Fruit fly (Drosophila melanogaster): Measurements from ENCODE around the gene JTBR.

JTBR gene

DNA sequence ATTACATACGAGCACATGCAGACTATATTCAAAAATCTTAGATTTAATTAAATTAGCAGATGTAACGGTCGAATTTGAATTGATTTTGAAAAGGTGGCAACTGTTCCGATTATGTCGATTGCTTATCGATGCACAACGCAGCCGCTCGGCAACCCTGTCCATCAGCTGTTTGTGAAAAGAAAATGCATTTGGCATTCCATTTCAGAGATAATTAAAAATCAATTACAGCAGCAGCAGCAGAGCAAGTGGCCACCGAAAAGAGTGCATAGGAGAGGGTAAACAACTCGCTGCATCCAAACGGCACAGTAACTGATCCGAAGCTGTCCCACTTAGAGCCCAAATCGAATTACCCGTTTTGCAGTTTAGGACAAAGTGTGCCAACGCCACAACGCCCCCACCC lies 4.0 kb downstream of the JTBR start, which contains the start of gene Patj (continued):
- peak; percentile 64; the same call in 2 of the 3 replicates for TF ChIP-seq CG34224 (GFP tag; IDR thresholded peaks at IDR 0.05; ENCODE audit: partially characterized antibody)
- no peak for TF ChIP-seq nerfin-2 (GFP tag; IDR thresholded peaks at IDR 0.05; ENCODE audit: partially characterized antibody)
- no peak for TF ChIP-seq CG17912 (GFP tag; optimal IDR thresholded peaks at IDR 0.05)
- TF ChIP-seq unc-4 (GFP tag; IDR thresholded peaks at IDR 0.05; ENCODE audit: partially characterized antibody): peak; percentile 55
- TF ChIP-seq al (GFP tag; IDR thresholded peaks at IDR 0.05): no peak
- no peak for TF ChIP-seq Dip2 (GFP tag; IDR thresholded peaks at IDR 0.05)
- TF ChIP-seq dati (GFP tag; IDR thresholded peaks at IDR 0.05): no peak
- peak; percentile 93 for TF ChIP-seq sd (tag; optimal IDR thresholded peaks at IDR 0.05)
- no peak for TF ChIP-seq CG11504 (tag; optimal IDR thresholded peaks at IDR 0.05)
- TF ChIP-seq dimm (GFP tag; IDR thresholded peaks at IDR 0.05): no peak
- peak; percentile 59 for TF ChIP-seq BEAF-32 (GFP tag; optimal IDR thresholded peaks at IDR 0.05)
- TF ChIP-seq CG6689 (GFP tag; IDR thresholded peaks at IDR 0.05): no peak
- peak; percentile 3 for TF ChIP-seq CG17186 (GFP tag; optimal IDR thresholded peaks at IDR 0.05)
- TF ChIP-seq Dref (GFP tag; IDR thresholded peaks at IDR 0.05): peak; percentile 79
- no peak for TF ChIP-seq gcm2 (GFP tag; optimal IDR thresholded peaks at IDR 0.05)
- no peak for TF ChIP-seq CG17359 (tag; optimal IDR thresholded peaks at IDR 0.05)
- TF ChIP-seq Spps (tag; optimal IDR thresholded peaks at IDR 0.05): no peak
- no peak for TF ChIP-seq CG3407 (GFP tag; optimal IDR thresholded peaks at IDR 0.05)
- TF ChIP-seq MESR4 (GFP tag; optimal IDR thresholded peaks at IDR 0.05): peak; percentile 80
- TF ChIP-seq Fer3 (tag; optimal IDR thresholded peaks at IDR 0.05): no peak
- TF ChIP-seq CG11696 (GFP tag; IDR thresholded peaks at IDR 0.05): no peak
- TF ChIP-seq row (GFP tag; IDR thresholded peaks at IDR 0.05): no peak; the same call in 2 of the 3 replicates
- no peak for TF ChIP-seq sima (GFP tag; optimal IDR thresholded peaks at IDR 0.05)
- no peak for TF ChIP-seq GATAe (GFP tag; conservative IDR thresholded peaks at IDR 0.05)
- no peak for TF ChIP-seq CG15696 (tag; optimal IDR thresholded peaks at IDR 0.05)
- TF ChIP-seq CG10147 (GFP tag; optimal IDR thresholded peaks at IDR 0.05): no peak
- TF ChIP-seq stwl (tag; optimal IDR thresholded peaks at IDR 0.05): peak; percentile 69
- TF ChIP-seq Gug (GFP tag; IDR thresholded peaks at IDR 0.05): no peak
- TF ChIP-seq bigmax (GFP tag; optimal IDR thresholded peaks at IDR 0.05): no peak
- TF ChIP-seq fru (optimal IDR thresholded peaks at IDR 0.05): no peak
- TF ChIP-seq CG13287 (GFP tag; IDR thresholded peaks at IDR 0.05; ENCODE audit: partially characterized antibody): peak; percentile 72
- no peak for TF ChIP-seq Hey (tag; optimal IDR thresholded peaks at IDR 0.05)
- no peak for TF ChIP-seq CG8089 (GFP tag; optimal IDR thresholded peaks at IDR 0.05)
- no peak for TF ChIP-seq Stat92E (GFP tag; optimal IDR thresholded peaks at IDR 0.05)
- no peak for TF ChIP-seq z (GFP tag; IDR thresholded peaks at IDR 0.05)
- TF ChIP-seq YL-1 (GFP tag; optimal IDR thresholded peaks at IDR 0.05): peak; percentile 56
- TF ChIP-seq twi (tag; optimal IDR thresholded peaks at IDR 0.05): no peak
- TF ChIP-seq en (GFP tag; optimal IDR thresholded peaks at IDR 0.05): no peak
- TF ChIP-seq CG10565 (GFP tag; optimal IDR thresholded peaks at IDR 0.05): no peak
- no peak for TF ChIP-seq pum (GFP tag; optimal IDR thresholded peaks at IDR 0.05)
- TF ChIP-seq ttk (GFP tag; IDR thresholded peaks at IDR 0.05): no peak
- TF ChIP-seq CG11093 (GFP tag; IDR thresholded peaks at IDR 0.05): no peak
- TF ChIP-seq crp (GFP tag; optimal IDR thresholded peaks at IDR 0.05): peak; percentile 81 to 97
- no peak for TF ChIP-seq CG17328 (GFP tag; IDR thresholded peaks at IDR 0.05)
- TF ChIP-seq sc (optimal IDR thresholded peaks at IDR 0.05): no peak
- no peak for TF ChIP-seq sc (GFP tag; optimal IDR thresholded peaks at IDR 0.05)
- no peak for TF ChIP-seq MTF-1 (GFP tag; optimal IDR thresholded peaks at IDR 0.05; ENCODE audit: borderline replicate concordance)
- TF ChIP-seq CG14710 (tag; optimal IDR thresholded peaks at IDR 0.05): peak; percentile 53
- TF ChIP-seq ranshi (GFP tag; IDR thresholded peaks at IDR 0.05): no peak
- TF ChIP-seq Myb (GFP tag; optimal IDR thresholded peaks at IDR 0.05): peak; percentile 99
- TF ChIP-seq pzg (GFP tag; optimal IDR thresholded peaks at IDR 0.05): peak; percentile 83
